Fruit fly (Drosophila melanogaster) whole organism, embryonic: Measurements from ENCODE around the gene Rim2.

Experiments
- B-H1 ChIP-seq: fragments of 200-800 bp; sonication (Bioruptor generic); IDR thresholded peaks from 3 replicates; pipeline ENCODE4 v1.3.6; 2022; ENCODE audit warnings: missing biosample characterization, missing genetic modification characterization
- Bgb ChIP-seq: fragments of 200-800 bp; sonication (Bioruptor generic); IDR thresholded peaks from 2 replicates; pipeline ENCODE4 v1.3.6; 2022; ENCODE audit warnings: missing biosample characterization, missing genetic modification characterization; ENCODE audit not compliant: partially characterized antibody
- CG10209 ChIP-seq: fragments of 200-800 bp; sonication (Bioruptor generic); optimal IDR thresholded peaks from 3 replicates; lab custom pipeline; 2017; ENCODE audit warnings: missing biosample characterization, mild to moderate bottlenecking, missing genetic modification characterization, missing genetic modification reagents
- CG11093 ChIP-seq: fragments of 200-800 bp; sonication (Bioruptor generic); IDR thresholded peaks from 3 replicates; pipeline ENCODE4 v1.3.6; 2022; ENCODE audit warnings: missing biosample characterization, missing genetic modification characterization
- CG13624 ChIP-seq: fragments of 200-800 bp; sonication (Bioruptor generic); optimal IDR thresholded peaks from 2 replicates; lab custom pipeline; 2016; ENCODE audit warnings: missing biosample characterization, missing genetic modification characterization
- CG13894 ChIP-seq: fragments of 200-800 bp; sonication (Bioruptor generic); optimal IDR thresholded peaks from 3 replicates; lab custom pipeline; 2018; ENCODE audit warnings: missing biosample characterization, mild to moderate bottlenecking, missing genetic modification characterization, moderate library complexity
- CG15514 ChIP-seq: fragments of 200-800 bp; sonication (Bioruptor generic); optimal IDR thresholded peaks from 3 replicates; lab custom pipeline; 2017; ENCODE audit warnings: missing biosample characterization, missing genetic modification characterization, mild to moderate bottlenecking, moderate library complexity, missing genetic modification reagents
- CG31224 ChIP-seq: fragments of 200-800 bp; sonication (Bioruptor generic); IDR thresholded peaks from 2 replicates; pipeline ENCODE4 v1.3.6; 2022; ENCODE audit warnings: missing biosample characterization, missing genetic modification characterization
- CG34422 ChIP-seq: fragments of 200-800 bp; sonication (Bioruptor generic); IDR thresholded peaks from 3 replicates; pipeline ENCODE4 v1.3.6; 2022; ENCODE audit warnings: missing biosample characterization, missing genetic modification characterization
- CG4360 ChIP-seq: fragments of 200-800 bp; sonication (Bioruptor generic); IDR thresholded peaks from 2 replicates; pipeline ENCODE4 v1.3.6; 2022; ENCODE audit warnings: missing biosample characterization, missing genetic modification characterization
- CG4617 ChIP-seq: fragments of 200-800 bp; sonication (Bioruptor generic); optimal IDR thresholded peaks from 3 replicates; lab custom pipeline; 2016; ENCODE audit warnings: missing biosample characterization, missing genetic modification characterization, borderline replicate concordance
- CG4820 ChIP-seq: fragments of 200-800 bp; sonication (Bioruptor generic); optimal IDR thresholded peaks from 3 replicates; lab custom pipeline; 2016; ENCODE audit warnings: missing biosample characterization, missing genetic modification characterization
- CG6854 ChIP-seq: fragments of 200-800 bp; sonication (Bioruptor generic); optimal IDR thresholded peaks from 3 replicates; lab custom pipeline; 2017; ENCODE audit warnings: missing biosample characterization, mild to moderate bottlenecking, missing genetic modification characterization
- CG7357 ChIP-seq: fragments of 200-800 bp; sonication (Bioruptor generic); IDR thresholded peaks from 3 replicates; pipeline ENCODE4 v1.3.6; 2022; ENCODE audit warnings: missing biosample characterization, missing genetic modification characterization
- CG8290 ChIP-seq, 3 experiments: fragments of 200-800 bp; sonication (Bioruptor generic); optimal IDR thresholded peaks; 2 replicates each; lab custom pipeline; 2016 to 2019; ENCODE audit warnings: missing biosample characterization in 3 of 3, missing genetic modification characterization in 3 of 3, mild to moderate bottlenecking in 2 of 3, moderate library complexity in 1 of 3
- CG8359 ChIP-seq: fragments of 200-800 bp; sonication (Bioruptor generic); optimal IDR thresholded peaks from 2 replicates; lab custom pipeline; 2017; ENCODE audit warnings: missing biosample characterization, mild to moderate bottlenecking, missing genetic modification characterization, borderline replicate concordance
- CG8944 ChIP-seq: fragments of 200-800 bp; sonication (Bioruptor generic); optimal IDR thresholded peaks from 3 replicates; lab custom pipeline; 2016; ENCODE audit warnings: missing biosample characterization, missing genetic modification characterization
- ERR ChIP-seq: fragments of 200-800 bp; sonication (Bioruptor generic); optimal IDR thresholded peaks from 2 replicates; lab custom pipeline; 2016; ENCODE audit warnings: missing biosample characterization, missing genetic modification characterization
- Eip74EF ChIP-seq, 2 experiments: fragments of 200-800 bp in 1 of 2; fragments of >200 bp in 1 of 2; sonication (Bioruptor generic) in 1 of 2; optimal IDR thresholded peaks; 2 replicates each; lab custom pipeline; 2017 to 2019; ENCODE audit warnings: missing biosample characterization in 2 of 2, missing genetic modification characterization in 2 of 2, mild to moderate bottlenecking in 1 of 2, moderate library complexity in 1 of 2
- Gug ChIP-seq: fragments of 200-800 bp; sonication (Bioruptor generic); IDR thresholded peaks from 4 replicates; pipeline ENCODE4 v1.3.6; 2022; ENCODE audit warnings: missing biosample characterization, missing genetic modification characterization
- Lim3 ChIP-seq: fragments of 200-800 bp; sonication (Bioruptor generic); IDR thresholded peaks from 2 replicates; pipeline ENCODE4 v1.3.6; 2022; ENCODE audit warnings: missing biosample characterization, missing genetic modification characterization
- MESR4 ChIP-seq: fragments of 200-800 bp; sonication (Bioruptor generic); optimal IDR thresholded peaks from 2 replicates; lab custom pipeline; 2018; ENCODE audit warnings: missing biosample characterization, mild to moderate bottlenecking, missing genetic modification characterization, moderate library complexity
- Meics ChIP-seq: fragments of 200-800 bp; sonication (Bioruptor generic); optimal IDR thresholded peaks from 2 replicates; lab custom pipeline; 2017; ENCODE audit warnings: missing biosample characterization, mild to moderate bottlenecking, missing genetic modification characterization
- NC2β ChIP-seq: fragments of 200-800 bp; sonication (Bioruptor generic); optimal IDR thresholded peaks from 2 replicates; lab custom pipeline; 2016; ENCODE audit warnings: missing biosample characterization, missing genetic modification characterization
- Nf-YB ChIP-seq: fragments of 200-800 bp; sonication (Bioruptor generic); optimal IDR thresholded peaks from 3 replicates; lab custom pipeline; 2019; ENCODE audit warnings: missing biosample characterization, mild to moderate bottlenecking, missing genetic modification characterization, moderate library complexity
- Nf-YC ChIP-seq: fragments of 200-800 bp; optimal IDR thresholded peaks from 3 replicates; lab custom pipeline; 2019; ENCODE audit warnings: missing biosample characterization, mild to moderate bottlenecking, missing genetic modification characterization, moderate library complexity
- NfI ChIP-seq: fragments of 200-800 bp; sonication (Bioruptor generic); optimal IDR thresholded peaks from 3 replicates; lab custom pipeline; 2018; ENCODE audit warnings: missing biosample characterization, mild to moderate bottlenecking, missing genetic modification characterization, moderate library complexity
- Opbp ChIP-seq: fragments of 200-800 bp; sonication (Bioruptor generic); IDR thresholded peaks from 3 replicates; pipeline ENCODE4 v1.3.6; 2022; ENCODE audit warnings: missing biosample characterization, missing genetic modification characterization; ENCODE audit not compliant: partially characterized antibody
- ap ChIP-seq: fragments of 200-800 bp; sonication (Bioruptor generic); IDR thresholded peaks from 2 replicates; pipeline ENCODE4 v1.3.6; 2022; ENCODE audit warnings: missing biosample characterization, missing genetic modification characterization
- ara ChIP-seq: fragments of 200-800 bp; sonication (Bioruptor generic); IDR thresholded peaks from 2 replicates; pipeline ENCODE4 v1.3.6; 2022; ENCODE audit warnings: missing biosample characterization, missing genetic modification characterization
- bbx ChIP-seq: fragments of 200-800 bp; sonication (Bioruptor generic); IDR thresholded peaks from 2 replicates; pipeline ENCODE4 v1.3.6; 2022; ENCODE audit warnings: missing biosample characterization, missing genetic modification characterization; ENCODE audit not compliant: partially characterized antibody
- cas ChIP-seq: fragments of 200-800 bp; sonication (Bioruptor generic); IDR thresholded peaks from 2 replicates; pipeline ENCODE4 v1.3.6; 2022; ENCODE audit warnings: missing biosample characterization, missing genetic modification characterization
- crol ChIP-seq: fragments of 200-800 bp; sonication (Bioruptor generic); IDR thresholded peaks from 2 replicates; pipeline ENCODE4 v1.3.6; 2022; ENCODE audit warnings: missing biosample characterization, missing genetic modification characterization
- disco-r ChIP-seq: fragments of 200-800 bp; sonication (Bioruptor generic); optimal IDR thresholded peaks from 2 replicates; lab custom pipeline; 2016; ENCODE audit warnings: missing biosample characterization, missing genetic modification characterization
- dpn ChIP-seq, 2 experiments: fragments of 200-800 bp; sonication (Bioruptor generic); optimal IDR thresholded peaks; 3 replicates each; lab custom pipeline; 2016; ENCODE audit warnings: missing biosample characterization in 2 of 2, missing genetic modification characterization in 2 of 2
- gcm ChIP-seq: fragments of 200-800 bp; sonication (Bioruptor generic); optimal IDR thresholded peaks from 2 replicates; lab custom pipeline; 2019; ENCODE audit warnings: missing biosample characterization, mild to moderate bottlenecking, missing genetic modification characterization, moderate library complexity
- inv ChIP-seq: fragments of 200-800 bp; sonication (Bioruptor generic); IDR thresholded peaks from 2 replicates; pipeline ENCODE4 v1.3.6; 2022; ENCODE audit warnings: missing biosample characterization, missing genetic modification characterization; ENCODE audit not compliant: partially characterized antibody
- kah ChIP-seq: fragments of 200-800 bp; sonication (Bioruptor generic); optimal IDR thresholded peaks from 2 replicates; lab custom pipeline; 2018; ENCODE audit warnings: missing biosample characterization, mild to moderate bottlenecking, missing genetic modification characterization
- lilli ChIP-seq: fragments of 200-800 bp; sonication (Bioruptor generic); optimal IDR thresholded peaks from 3 replicates; lab custom pipeline; 2016; ENCODE audit warnings: missing biosample characterization, missing genetic modification characterization
- phol ChIP-seq: fragments of 200-800 bp; sonication (Bioruptor generic); optimal IDR thresholded peaks from 3 replicates; lab custom pipeline; 2018; ENCODE audit warnings: missing biosample characterization, mild to moderate bottlenecking, missing genetic modification characterization, moderate library complexity
- pita ChIP-seq: fragments of 200-800 bp; sonication (Bioruptor generic); optimal IDR thresholded peaks from 2 replicates; lab custom pipeline; 2017; ENCODE audit warnings: missing biosample characterization, mild to moderate bottlenecking, missing genetic modification characterization
- sc ChIP-seq, 3 experiments: fragments of >200 bp in 2 of 3; fragments of 200-800 bp in 1 of 3; sonication (Bioruptor generic) in 1 of 3; optimal IDR thresholded peaks; 2 replicates in 2 of 3; 3 replicates in 1 of 3; lab custom pipeline; 2017; ENCODE audit warnings: mild to moderate bottlenecking in 1 of 3, missing biosample characterization in 1 of 3, missing genetic modification characterization in 1 of 3, missing genetic modification reagents in 1 of 3
- sob ChIP-seq: fragments of 200-800 bp; sonication (Bioruptor generic); IDR thresholded peaks from 2 replicates; pipeline ENCODE4 v1.3.6; 2022; ENCODE audit warnings: missing biosample characterization, missing genetic modification characterization
- sug ChIP-seq: fragments of 200-800 bp; optimal IDR thresholded peaks from 2 replicates; lab custom pipeline; 2019; ENCODE audit warnings: missing biosample characterization, mild to moderate bottlenecking, missing genetic modification characterization, moderate library complexity
- trem ChIP-seq: fragments of 200-800 bp; optimal IDR thresholded peaks from 3 replicates; lab custom pipeline; 2019; ENCODE audit warnings: missing biosample characterization, mild to moderate bottlenecking, missing genetic modification characterization, moderate library complexity
- tup ChIP-seq: fragments of 200-800 bp; sonication (Bioruptor generic); optimal IDR thresholded peaks from 2 replicates; lab custom pipeline; 2016; ENCODE audit warnings: missing biosample characterization, mild to moderate bottlenecking, missing genetic modification characterization, moderate library complexity
- twi ChIP-seq: fragments of 200-800 bp; optimal IDR thresholded peaks from 2 replicates; lab custom pipeline; 2019; ENCODE audit warnings: missing biosample characterization, mild to moderate bottlenecking, missing genetic modification characterization, moderate library complexity
- vvl ChIP-seq: fragments of 200-800 bp; sonication (Bioruptor generic); IDR thresholded peaks from 2 replicates; pipeline ENCODE4 v1.3.6; 2022; ENCODE audit warnings: missing biosample characterization, missing genetic modification characterization
- zen2 ChIP-seq: fragments of 200-800 bp; sonication (Bioruptor generic); IDR thresholded peaks from 3 replicates; pipeline ENCODE4 v1.3.6; 2022; ENCODE audit warnings: missing biosample characterization, missing genetic modification characterization; ENCODE audit not compliant: partially characterized antibody

Gene Rim2

DNA sequence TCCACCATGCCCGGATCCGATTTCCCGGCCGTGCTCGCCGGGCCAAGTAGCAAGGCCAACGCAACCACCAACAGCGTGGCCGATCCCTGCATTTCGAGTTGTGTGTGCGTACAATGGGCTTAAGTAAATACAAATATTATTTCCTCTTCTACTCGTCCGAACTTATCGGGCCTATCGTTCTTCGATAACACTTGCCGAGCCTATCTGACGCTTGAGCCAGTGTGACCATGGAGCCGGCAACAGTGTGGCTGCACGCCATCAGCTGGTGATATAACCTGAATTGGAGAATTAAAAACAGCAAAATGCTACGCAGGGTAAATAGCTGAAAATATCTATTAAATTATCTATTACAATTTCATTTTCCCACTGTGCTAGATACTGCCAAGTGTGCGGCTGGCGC lies 14.0 kb downstream of the Rim2 start, which contains the start of the genes CG17660 and mRpL48 (continued):
- TF ChIP-seq kah (GFP tag; lab: Kevin White, UChicago) = no peak
- TF ChIP-seq CG13624 = peak; percentile 25
- no peak for TF ChIP-seq Lim3 (GFP tag; lab: Robert Waterston, UW)
- TF ChIP-seq Nf-YC (tag; lab: Kevin White, UChicago) = no peak
- TF ChIP-seq CG8359 (GFP tag; lab: Kevin White, UChicago) = no peak
- TF ChIP-seq dpn (GFP tag; optimal IDR thresholded peaks at IDR 0.05; lab: Kevin White, UChicago) = peak in 1 of 2 experiments; percentile 4
- peak; percentile 28 for TF ChIP-seq Meics (GFP tag; lab: Kevin White, UChicago)
- peak; percentile 33 for TF ChIP-seq ERR
- TF ChIP-seq Bgb = peak; percentile 79
- peak; percentile 33 for TF ChIP-seq lilli (GFP tag; lab: Kevin White, UChicago)
- peak; percentile 91; the same call in 1 of the 3 replicates for TF ChIP-seq CG34422 (GFP tag; lab: Robert Waterston, UW)
- TF ChIP-seq CG8290 (GFP tag; optimal IDR thresholded peaks at IDR 0.05; lab: Kevin White, UChicago) = peak; percentile 11
- TF ChIP-seq CG8290 (tag; optimal IDR thresholded peaks at IDR 0.05; lab: Kevin White, UChicago) = no peak
- TF ChIP-seq Opbp (GFP tag; lab: Robert Waterston, UW) = peak; percentile 67; the same call in 2 of the 3 replicates
- peak; percentile 52 for TF ChIP-seq inv (GFP tag; lab: Robert Waterston, UW)
- no peak for TF ChIP-seq B-H1 (GFP tag; lab: Robert Waterston, UW)
- TF ChIP-seq Nf-YB = no peak
- no peak for TF ChIP-seq CG31224
- TF ChIP-seq CG7357 (GFP tag; lab: Robert Waterston, UW) = no peak
- TF ChIP-seq sc (optimal IDR thresholded peaks at IDR 0.05; lab: Kevin White, UChicago) = no peak
- no peak for TF ChIP-seq sc (GFP tag; optimal IDR thresholded peaks at IDR 0.05; lab: Kevin White, UChicago)
- peak; percentile 27; the same call in 1 of the 2 replicates for TF ChIP-seq sob (GFP tag; lab: Robert Waterston, UW)
- TF ChIP-seq CG15514 (GFP tag; lab: Kevin White, UChicago) = peak; percentile 83
- TF ChIP-seq CG13894 = no peak
- TF ChIP-seq twi (tag; lab: Kevin White, UChicago) = no peak
- TF ChIP-seq ara = no peak
- TF ChIP-seq gcm (GFP tag; lab: Kevin White, UChicago) = no peak
- peak; percentile 23 for TF ChIP-seq tup (GFP tag; lab: Kevin White, UChicago)
- peak; percentile 57 for TF ChIP-seq NC2β (GFP tag; lab: Kevin White, UChicago)
- TF ChIP-seq CG4820 (GFP tag; lab: Kevin White, UChicago) = no peak
- peak; percentile 7 for TF ChIP-seq disco-r (GFP tag; lab: Kevin White, UChicago)
- TF ChIP-seq Eip74EF (GFP tag; optimal IDR thresholded peaks at IDR 0.05; lab: Kevin White, UChicago) = peak in 1 of 2 experiments; percentile 42
- TF ChIP-seq ap = no peak
- TF ChIP-seq CG10209 (GFP tag; lab: Kevin White, UChicago) = peak; percentile 22
- TF ChIP-seq cas = no peak
- TF ChIP-seq CG4360 = peak; percentile 26; the same call in 1 of the 2 replicates
- TF ChIP-seq bbx (GFP tag; lab: Robert Waterston, UW) = peak; percentile 87
- no peak for TF ChIP-seq crol
- peak; percentile 75 for TF ChIP-seq trem (tag; lab: Kevin White, UChicago)
- TF ChIP-seq NfI (GFP tag; lab: Kevin White, UChicago) = peak; percentile 31
- TF ChIP-seq CG8944 (GFP tag; lab: Kevin White, UChicago) = no peak
- TF ChIP-seq phol (tag; lab: Kevin White, UChicago) = peak; percentile 25
- peak; percentile 90 for TF ChIP-seq MESR4 (GFP tag; lab: Kevin White, UChicago)
- TF ChIP-seq CG4617 (GFP tag; lab: Kevin White, UChicago) = peak; percentile 89
- TF ChIP-seq CG6854 = no peak
- no peak for TF ChIP-seq pita (GFP tag; lab: Kevin White, UChicago)
- peak; percentile 48 for TF ChIP-seq sug (tag; lab: Kevin White, UChicago)
- TF ChIP-seq zen2 (GFP tag; lab: Robert Waterston, UW) = peak; percentile 49; the same call in 1 of the 3 replicates
- no peak for TF ChIP-seq Gug (GFP tag; lab: Robert Waterston, UW)
- TF ChIP-seq CG11093 (GFP tag; lab: Robert Waterston, UW) = no peak
- TF ChIP-seq vvl (GFP tag; lab: Robert Waterston, UW) = peak; percentile 70
